Worm (Caenorhabditis elegans) whole organism, young adult: ENCODE results near the gene mre-11.
A peak's percentile ranks its signal among the peaks of the same experiment; 100 is the strongest.

Experiments
- B0019.2 ChIP-seq: fragments of 200-800 bp; sonication (Bioruptor generic); conservative IDR thresholded peaks from 2 replicates; pipeline ENCODE4 v1.3.6; 2022; ENCODE audit warnings: missing genetic modification reagents, missing genetic modification characterization, missing compliant biosample characterization
- B0261.1 ChIP-seq: sonication (generic microtip); optimal IDR thresholded peaks from 2 replicates; lab custom pipeline; 2016; ENCODE audit warnings: mild to moderate bottlenecking, missing genetic modification characterization, moderate library complexity, missing compliant biosample characterization
- B0336.3 ChIP-seq: fragments of 200-800 bp; sonication (Bioruptor generic); IDR thresholded peaks from 2 replicates; pipeline ENCODE4 v1.3.6; 2022; ENCODE audit warnings: missing genetic modification characterization, missing compliant biosample characterization
- C06A6.2 ChIP-seq: fragments of 200-800 bp; sonication (Bioruptor generic); conservative IDR thresholded peaks from 2 replicates; pipeline ENCODE4 v1.3.6; 2022; ENCODE audit warnings: missing genetic modification characterization, missing compliant biosample characterization
- C17E4.6 ChIP-seq: fragments of 200-800 bp; sonication (Bioruptor generic); IDR thresholded peaks from 2 replicates; pipeline ENCODE4 v1.3.6; 2022; ENCODE audit warnings: missing genetic modification reagents, missing genetic modification characterization, missing compliant biosample characterization
- D2030.7 ChIP-seq: fragments of 200-800 bp; sonication (Bioruptor generic); IDR thresholded peaks from 2 replicates; pipeline ENCODE4 v1.3.6; 2022; ENCODE audit warnings: missing genetic modification reagents, missing genetic modification characterization, missing compliant biosample characterization
- F57A8.1 ChIP-seq: fragments of 200-800 bp; sonication (Bioruptor generic); optimal IDR thresholded peaks from 2 replicates; lab custom pipeline; 2018; ENCODE audit warnings: mild to moderate bottlenecking, missing genetic modification characterization, moderate library complexity, missing compliant biosample characterization
- F57C9.4 ChIP-seq: sonication (generic microtip); optimal IDR thresholded peaks from 2 replicates; lab custom pipeline; 2017; ENCODE audit warnings: mild to moderate bottlenecking, missing genetic modification characterization, missing compliant biosample characterization
- T07F8.4 ChIP-seq: sonication (generic microtip); optimal IDR thresholded peaks from 2 replicates; lab custom pipeline; 2016; ENCODE audit warnings: mild to moderate bottlenecking, missing genetic modification characterization, moderate library complexity, missing compliant biosample characterization
- Y56A3A.18 ChIP-seq: fragments of 200-800 bp; sonication (Bioruptor generic); IDR thresholded peaks from 2 replicates; pipeline ENCODE4 v1.3.6; 2022; ENCODE audit warnings: missing genetic modification reagents, missing genetic modification characterization, missing compliant biosample characterization
- Y67H2A.10 ChIP-seq: fragments of 200-800 bp; sonication (Bioruptor generic); conservative IDR thresholded peaks from 2 replicates; pipeline ENCODE4 v1.3.6; 2022; ENCODE audit warnings: missing genetic modification reagents, missing genetic modification characterization, missing compliant biosample characterization
- bed-1 ChIP-seq: fragments of 200-800 bp; sonication (Bioruptor generic); IDR thresholded peaks from 2 replicates; pipeline ENCODE4 v1.3.6; 2022; ENCODE audit warnings: missing genetic modification reagents, missing genetic modification characterization, missing compliant biosample characterization
- ceh-27 ChIP-seq: fragments of 200-800 bp; sonication (Bioruptor generic); optimal IDR thresholded peaks from 2 replicates; lab custom pipeline; 2018; ENCODE audit warnings: mild to moderate bottlenecking, missing genetic modification characterization, moderate library complexity, missing compliant biosample characterization
- ceh-79 ChIP-seq: sonication (generic microtip); optimal IDR thresholded peaks from 2 replicates; lab custom pipeline; 2017; ENCODE audit warnings: mild to moderate bottlenecking, missing genetic modification characterization, missing compliant biosample characterization
- ceh-91 ChIP-seq: fragments of 200-800 bp; sonication (Bioruptor generic); IDR thresholded peaks from 2 replicates; pipeline ENCODE4 v1.3.6; 2022; ENCODE audit warnings: missing genetic modification reagents, missing genetic modification characterization, missing compliant biosample characterization
- die-1 ChIP-seq: sonication (generic microtip); optimal IDR thresholded peaks from 2 replicates; lab custom pipeline; 2016; ENCODE audit warnings: missing genotype, mild to moderate bottlenecking, missing genetic modification characterization, missing compliant biosample characterization
- dox-1 ChIP-seq: fragments of 200-800 bp; sonication (Bioruptor generic); IDR thresholded peaks from 2 replicates; pipeline ENCODE4 v1.3.6; 2022; ENCODE audit warnings: missing genetic modification reagents, missing genetic modification characterization, missing compliant biosample characterization
- dpff-1 ChIP-seq: sonication (generic microtip); optimal IDR thresholded peaks from 2 replicates; lab custom pipeline; 2017; ENCODE audit warnings: mild to moderate bottlenecking, missing genetic modification characterization, missing compliant biosample characterization
- egl-44 ChIP-seq: fragments of 200-800 bp; sonication (Bioruptor generic); IDR thresholded peaks from 2 replicates; pipeline ENCODE4 v1.3.6; 2022; ENCODE audit warnings: missing genetic modification reagents, missing genetic modification characterization, missing compliant biosample characterization
- ets-4 ChIP-seq: fragments of 200-800 bp; sonication (Bioruptor generic); optimal IDR thresholded peaks from 2 replicates; lab custom pipeline; 2018; ENCODE audit warnings: mild to moderate bottlenecking, missing genetic modification characterization, missing compliant biosample characterization
- fkh-3 ChIP-seq: sonication (generic microtip); optimal IDR thresholded peaks from 2 replicates; lab custom pipeline; 2016; ENCODE audit warnings: mild to moderate bottlenecking, missing genetic modification characterization, missing compliant biosample characterization
- gei-17 ChIP-seq: fragments of 200-800 bp; sonication (Bioruptor generic); optimal IDR thresholded peaks from 2 replicates; lab custom pipeline; 2018; ENCODE audit warnings: mild to moderate bottlenecking, missing genetic modification characterization, missing compliant biosample characterization
- him-1 ChIP-seq: sonication (generic microtip); optimal IDR thresholded peaks from 2 replicates; lab custom pipeline; 2016; ENCODE audit warnings: missing genotype, missing genetic modification reagents, missing genetic modification characterization, missing compliant biosample characterization
- hmg-1.2 ChIP-seq: fragments of 200-800 bp; sonication (Bioruptor generic); IDR thresholded peaks from 2 replicates; pipeline ENCODE4 v1.3.6; 2022; ENCODE audit warnings: missing genetic modification reagents, missing genetic modification characterization, missing compliant biosample characterization
- hmg-20 ChIP-seq: fragments of 200-800 bp; sonication (Bioruptor generic); IDR thresholded peaks from 2 replicates; pipeline ENCODE4 v1.3.6; 2022; ENCODE audit warnings: missing genetic modification reagents, missing genetic modification characterization, missing compliant biosample characterization
- hsf-1 ChIP-seq: fragments of 200-800 bp; sonication (Bioruptor generic); IDR thresholded peaks from 2 replicates; pipeline ENCODE4 v1.3.6; 2022; ENCODE audit warnings: missing genetic modification reagents, missing genetic modification characterization, missing compliant biosample characterization
- let-526 ChIP-seq: fragments of 200-800 bp; sonication (Bioruptor generic); IDR thresholded peaks from 2 replicates; pipeline ENCODE4 v1.3.6; 2022; ENCODE audit warnings: missing genetic modification reagents, missing genetic modification characterization, missing compliant biosample characterization
- lin-40 ChIP-seq: sonication (generic microtip); optimal IDR thresholded peaks from 2 replicates; lab custom pipeline; 2016; ENCODE audit warnings: missing genetic modification characterization, mild to moderate bottlenecking, missing compliant biosample characterization, missing genotype, missing genetic modification reagents
- lir-1 ChIP-seq: fragments of 200-800 bp; sonication (Bioruptor generic); conservative IDR thresholded peaks from 2 replicates; pipeline ENCODE4 v1.3.6; 2022; ENCODE audit warnings: missing genetic modification reagents, missing genetic modification characterization, missing compliant biosample characterization
- madf-6 ChIP-seq: fragments of 200-800 bp; sonication (Bioruptor generic); IDR thresholded peaks from 2 replicates; pipeline ENCODE4 v1.3.6; 2022; ENCODE audit warnings: missing genetic modification reagents, missing genetic modification characterization, missing compliant biosample characterization
- nfya-1 ChIP-seq: sonication (generic microtip); optimal IDR thresholded peaks from 2 replicates; lab custom pipeline; 2017; ENCODE audit warnings: antibody characterized with exemption, missing compliant biosample characterization, missing genetic modification characterization, borderline replicate concordance; ENCODE audit not compliant: insufficient read depth
- nhr-120 ChIP-seq: fragments of 200-800 bp; sonication (Bioruptor generic); IDR thresholded peaks from 2 replicates; pipeline ENCODE4 v1.3.6; 2022; ENCODE audit warnings: missing genetic modification characterization, missing compliant biosample characterization
- nhr-179 ChIP-seq: sonication (generic microtip); optimal IDR thresholded peaks from 2 replicates; lab custom pipeline; 2016; ENCODE audit warnings: mild to moderate bottlenecking, missing genetic modification characterization, missing compliant biosample characterization
- pbrm-1 ChIP-seq: fragments of 200-800 bp; sonication (Bioruptor generic); IDR thresholded peaks from 2 replicates; pipeline ENCODE4 v1.3.6; 2022; ENCODE audit warnings: missing genetic modification reagents, missing genetic modification characterization, missing compliant biosample characterization
- rcor-1 ChIP-seq: fragments of 200-800 bp; sonication (Bioruptor generic); IDR thresholded peaks from 2 replicates; pipeline ENCODE4 v1.3.6; 2022; ENCODE audit warnings: missing genetic modification reagents, missing genetic modification characterization, missing compliant biosample characterization
- repo-1 ChIP-seq: sonication (generic microtip); optimal IDR thresholded peaks from 2 replicates; lab custom pipeline; 2017; ENCODE audit warnings: mild to moderate bottlenecking, missing genetic modification characterization, missing compliant biosample characterization
- sea-2 ChIP-seq: fragments of 200-800 bp; sonication (Bioruptor generic); IDR thresholded peaks from 2 replicates; pipeline ENCODE4 v1.3.6; 2022; ENCODE audit warnings: missing genetic modification characterization, missing compliant biosample characterization
- snpc-4 ChIP-seq, 5 experiments: fragments of 150-350 bp in 1 of 5; sonication (generic microtip) in 4 of 5; optimal IDR thresholded peaks; 2 replicates each; lab custom pipeline; 2014 to 2018; ENCODE audit warnings: missing genetic modification characterization in 5 of 5, missing biosample characterization in 3 of 5, antibody characterized with exemption in 2 of 5, mild to moderate bottlenecking in 2 of 5, missing compliant biosample characterization in 2 of 5, missing genotype in 2 of 5, moderate library complexity in 2 of 5, missing genetic modification reagents in 1 of 5
- somi-1 ChIP-seq: fragments of 200-800 bp; sonication (Bioruptor generic); optimal IDR thresholded peaks from 2 replicates; lab custom pipeline; 2018; ENCODE audit warnings: mild to moderate bottlenecking, missing genetic modification characterization, missing compliant biosample characterization
- sptf-2 ChIP-seq: fragments of 200-800 bp; sonication (Bioruptor generic); optimal IDR thresholded peaks from 2 replicates; lab custom pipeline; 2018; ENCODE audit warnings: mild to moderate bottlenecking, missing genetic modification characterization, missing compliant biosample characterization
- tbx-9 ChIP-seq: sonication (generic microtip); optimal IDR thresholded peaks from 2 replicates; lab custom pipeline; 2016; ENCODE audit warnings: borderline replicate concordance, missing genetic modification characterization, inconsistent platforms, missing compliant biosample characterization
- unc-130 ChIP-seq: sonication (generic microtip); optimal IDR thresholded peaks from 2 replicates; lab custom pipeline; 2016; ENCODE audit warnings: missing genetic modification reagents, missing genetic modification characterization, missing compliant biosample characterization
- xnd-1 ChIP-seq: sonication (generic microtip); optimal IDR thresholded peaks from 2 replicates; lab custom pipeline; 2016; ENCODE audit warnings: missing genotype, missing genetic modification reagents, missing genetic modification characterization, missing compliant biosample characterization
- zim-3 ChIP-seq: sonication (generic microtip); optimal IDR thresholded peaks from 2 replicates; lab custom pipeline; 2017; ENCODE audit warnings: mild to moderate bottlenecking, missing genetic modification characterization, moderate library complexity, missing compliant biosample characterization
- ztf-22 ChIP-seq: fragments of 200-800 bp; sonication (Bioruptor generic); optimal IDR thresholded peaks from 2 replicates; lab custom pipeline; 2018; ENCODE audit warnings: mild to moderate bottlenecking, missing genetic modification characterization, moderate library complexity, missing compliant biosample characterization
- ztf-26 ChIP-seq: sonication (generic microtip); optimal IDR thresholded peaks from 2 replicates; lab custom pipeline; 2017; ENCODE audit warnings: missing genetic modification characterization, missing compliant biosample characterization
- ztf-3 ChIP-seq: fragments of 200-800 bp; sonication (Bioruptor generic); optimal IDR thresholded peaks from 2 replicates; lab custom pipeline; 2018; ENCODE audit warnings: mild to moderate bottlenecking, missing genetic modification characterization, missing compliant biosample characterization
- ztf-6 ChIP-seq: fragments of 200-800 bp; sonication (Bioruptor generic); IDR thresholded peaks from 2 replicates; pipeline ENCODE4 v1.3.6; 2022; ENCODE audit warnings: missing genetic modification reagents, missing genetic modification characterization, missing compliant biosample characterization

Gene mre-11

ce11 chrV:10711829-10712607 is 24.6 kb downstream of the mre-11 start (continued):
- TF ChIP-seq ztf-3 (GFP tag; lab: Kevin White, UChicago): no peak
- TF ChIP-seq fkh-3: no peak
- no peak for TF ChIP-seq egl-44
- peak; percentile 73 for TF ChIP-seq B0336.3 (GFP tag; lab: Robert Waterston, UW)
- TF ChIP-seq hsf-1: no peak
- no peak for TF ChIP-seq die-1 (tag; lab: Kevin White, UChicago)
- TF ChIP-seq C17E4.6: no peak
- no peak for TF ChIP-seq F57C9.4 (tag; lab: Kevin White, UChicago)
- no peak for TF ChIP-seq sptf-2
- TF ChIP-seq ztf-22: no peak
- TF ChIP-seq ceh-79 (tag; lab: Kevin White, UChicago): no peak
- TF ChIP-seq nhr-179 (tag; lab: Kevin White, UChicago): no peak
- TF ChIP-seq lin-40 (tag; lab: Kevin White, UChicago): no peak
- no peak for TF ChIP-seq Y67H2A.10 (GFP tag; lab: Robert Waterston, UW)
- TF ChIP-seq F57A8.1: no peak
- no peak for TF ChIP-seq sea-2 (GFP tag; lab: Robert Waterston, UW)
- TF ChIP-seq ets-4: no peak
- TF ChIP-seq nhr-120 (GFP tag; lab: Robert Waterston, UW): no peak
- TF ChIP-seq ztf-26 (tag; lab: Kevin White, UChicago): no peak
- no peak for TF ChIP-seq ztf-6 (GFP tag; lab: Robert Waterston, UW)
- TF ChIP-seq repo-1 (tag; lab: Kevin White, UChicago): no peak
- TF ChIP-seq somi-1 (GFP tag; lab: Kevin White, UChicago): no peak
- TF ChIP-seq ceh-91 (GFP tag; lab: Robert Waterston, UW): no peak
- no peak for TF ChIP-seq dox-1 (GFP tag; lab: Robert Waterston, UW)
- TF ChIP-seq hmg-20 (GFP tag; lab: Robert Waterston, UW): no peak
- no peak for TF ChIP-seq pbrm-1 (GFP tag; lab: Robert Waterston, UW)
- no peak for TF ChIP-seq nfya-1
- no peak for TF ChIP-seq zim-3 (tag; lab: Kevin White, UChicago)
- TF ChIP-seq rcor-1 (GFP tag; lab: Robert Waterston, UW): no peak
- no peak for TF ChIP-seq B0261.1 (tag; lab: Kevin White, UChicago)
- TF ChIP-seq B0019.2 (GFP tag; lab: Robert Waterston, UW): no peak
- no peak for TF ChIP-seq tbx-9 (tag; lab: Kevin White, UChicago)
- no peak for TF ChIP-seq xnd-1
- no peak for TF ChIP-seq lir-1 (GFP tag; lab: Robert Waterston, UW)
- no peak for TF ChIP-seq bed-1
- no peak for TF ChIP-seq dpff-1 (tag; lab: Kevin White, UChicago)
- TF ChIP-seq snpc-4 (GFP tag; optimal IDR thresholded peaks at IDR 0.05; lab: Kevin White, UChicago): no peak
- TF ChIP-seq snpc-4 (tag; optimal IDR thresholded peaks at IDR 0.05; lab: Kevin White, UChicago): no peak
- TF ChIP-seq D2030.7 (GFP tag; lab: Robert Waterston, UW): no peak
- no peak for TF ChIP-seq unc-130 (GFP tag; lab: Kevin White, UChicago)
- no peak for TF ChIP-seq gei-17
- no peak for TF ChIP-seq Y56A3A.18
- TF ChIP-seq let-526 (GFP tag; lab: Robert Waterston, UW): 0 out of 2 replicates have a peak, but pooled peaks have one; percentile 39
- TF ChIP-seq ceh-27 (GFP tag; lab: Kevin White, UChicago): no peak
- 0 out of 2 replicates have a peak, but pooled peaks have one; percentile 17 for TF ChIP-seq C06A6.2 (GFP tag; lab: Robert Waterston, UW)
- TF ChIP-seq T07F8.4 (tag; lab: Kevin White, UChicago): no peak
- 0 out of 2 replicates have a peak, but pooled peaks have one; percentile 8 for TF ChIP-seq hmg-1.2 (GFP tag; lab: Robert Waterston, UW)
- no peak for TF ChIP-seq him-1 (tag; lab: Kevin White, UChicago)
- TF ChIP-seq madf-6 (GFP tag; lab: Robert Waterston, UW): no peak
